Fruit fly (Drosophila melanogaster) whole organism, embryonic: ENCODE results near the gene uncNacbeta.

Experiments used
- Abd-B ChIP-seq: fragments of 200-800 bp; sonication (Bioruptor generic); optimal IDR thresholded peaks from 2 replicates; lab custom pipeline; 2018; ENCODE audit warnings: missing biosample characterization, mild to moderate bottlenecking, missing genetic modification characterization, moderate library complexity
- BtbVII ChIP-seq: fragments of 200-800 bp; sonication (Bioruptor generic); optimal IDR thresholded peaks from 3 replicates; lab custom pipeline; 2017; ENCODE audit warnings: missing biosample characterization, mild to moderate bottlenecking, missing genetic modification characterization
- CG10209 ChIP-seq: fragments of 200-800 bp; sonication (Bioruptor generic); optimal IDR thresholded peaks from 3 replicates; lab custom pipeline; 2017; ENCODE audit warnings: missing biosample characterization, mild to moderate bottlenecking, missing genetic modification characterization, missing genetic modification reagents
- CG10979 ChIP-seq: fragments of 200-800 bp; sonication (Bioruptor generic); optimal IDR thresholded peaks from 2 replicates; lab custom pipeline; 2018; ENCODE audit warnings: missing biosample characterization, mild to moderate bottlenecking, missing genetic modification characterization, moderate library complexity
- CG11560 ChIP-seq: fragments of 200-800 bp; sonication (Bioruptor generic); IDR thresholded peaks from 3 replicates; pipeline ENCODE4 v1.3.6; 2022; ENCODE audit warnings: missing biosample characterization, missing genetic modification characterization
- CG12236 ChIP-seq: fragments of 200-800 bp; sonication (Bioruptor generic); optimal IDR thresholded peaks from 2 replicates; lab custom pipeline; 2016; ENCODE audit warnings: missing biosample characterization, missing genetic modification characterization
- CG14860 ChIP-seq: fragments of 200-800 bp; sonication (Bioruptor generic); IDR thresholded peaks from 3 replicates; pipeline ENCODE4 v1.3.6; 2022; ENCODE audit warnings: missing biosample characterization, missing genetic modification characterization; ENCODE audit not compliant: partially characterized antibody
- CG17186 ChIP-seq: fragments of 200-800 bp; sonication (Bioruptor generic); optimal IDR thresholded peaks from 3 replicates; lab custom pipeline; 2017; ENCODE audit warnings: missing biosample characterization, missing genetic modification reagents, missing genetic modification characterization
- CG1832 ChIP-seq: fragments of 200-800 bp; sonication (Bioruptor generic); optimal IDR thresholded peaks from 2 replicates; lab custom pipeline; 2017; ENCODE audit warnings: missing biosample characterization, mild to moderate bottlenecking, missing genetic modification characterization, inconsistent platforms
- CG18476 ChIP-seq: fragments of 200-800 bp; sonication (Bioruptor generic); optimal IDR thresholded peaks from 2 replicates; lab custom pipeline; 2016; ENCODE audit warnings: missing biosample characterization, mild to moderate bottlenecking, missing genetic modification characterization
- CG18599 ChIP-seq: fragments of 200-800 bp; sonication (Bioruptor generic); optimal IDR thresholded peaks from 3 replicates; lab custom pipeline; 2017; ENCODE audit warnings: missing biosample characterization, missing genetic modification characterization, mild to moderate bottlenecking, moderate library complexity, missing genetic modification reagents
- CG18619 ChIP-seq: fragments of 200-800 bp; sonication (Bioruptor generic); optimal IDR thresholded peaks from 3 replicates; lab custom pipeline; 2017; ENCODE audit warnings: missing biosample characterization, mild to moderate bottlenecking, missing genetic modification characterization
- CG31388 ChIP-seq: fragments of 200-800 bp; sonication (Bioruptor generic); optimal IDR thresholded peaks from 2 replicates; lab custom pipeline; 2016; ENCODE audit warnings: missing biosample characterization, missing genetic modification characterization
- CG31441 ChIP-seq: fragments of 200-800 bp; sonication (Bioruptor generic); IDR thresholded peaks from 2 replicates; pipeline ENCODE4 v1.3.6; 2022; ENCODE audit warnings: missing biosample characterization, missing genetic modification characterization
- CG33557 ChIP-seq: fragments of 200-800 bp; sonication (Bioruptor generic); optimal IDR thresholded peaks from 2 replicates; lab custom pipeline; 2019; ENCODE audit warnings: missing biosample characterization, mild to moderate bottlenecking, missing genetic modification characterization, moderate library complexity
- CG4730 ChIP-seq: fragments of 200-800 bp; sonication (Bioruptor generic); IDR thresholded peaks from 2 replicates; pipeline ENCODE4 v1.3.6; 2022; ENCODE audit warnings: missing biosample characterization, missing genetic modification characterization
- CG6272 ChIP-seq: fragments of 200-800 bp; sonication (Bioruptor generic); IDR thresholded peaks from 2 replicates; pipeline ENCODE4 v1.3.6; 2022; ENCODE audit warnings: missing biosample characterization, missing genetic modification characterization
- CG6791 ChIP-seq: fragments of 200-800 bp; sonication (Bioruptor generic); IDR thresholded peaks from 3 replicates; pipeline ENCODE4 v1.3.6; 2022; ENCODE audit warnings: missing biosample characterization, missing genetic modification characterization; ENCODE audit not compliant: partially characterized antibody
- CG7928 ChIP-seq: fragments of 200-800 bp; sonication (Bioruptor generic); optimal IDR thresholded peaks from 2 replicates; lab custom pipeline; 2017; ENCODE audit warnings: missing biosample characterization, mild to moderate bottlenecking, missing genetic modification characterization
- CG8281 ChIP-seq: fragments of 200-800 bp; sonication (Bioruptor generic); optimal IDR thresholded peaks from 2 replicates; lab custom pipeline; 2018; ENCODE audit warnings: missing biosample characterization, mild to moderate bottlenecking, missing genetic modification characterization, moderate library complexity
- CG9437 ChIP-seq: fragments of 200-800 bp; sonication (Bioruptor generic); optimal IDR thresholded peaks from 2 replicates; lab custom pipeline; 2018; ENCODE audit warnings: missing biosample characterization, mild to moderate bottlenecking, missing genetic modification characterization
- CHES-1-like ChIP-seq: fragments of 200-800 bp; sonication (Bioruptor generic); optimal IDR thresholded peaks from 2 replicates; lab custom pipeline; 2016; ENCODE audit warnings: missing biosample characterization, missing genetic modification characterization
- Dref ChIP-seq: fragments of 200-800 bp; sonication (Bioruptor generic); IDR thresholded peaks from 2 replicates; pipeline ENCODE4 v1.3.6; 2022; ENCODE audit warnings: missing biosample characterization, missing genetic modification characterization
- Lhr ChIP-seq: fragments of 200-800 bp; sonication (Bioruptor generic); optimal IDR thresholded peaks from 3 replicates; lab custom pipeline; 2017; ENCODE audit warnings: mild to moderate bottlenecking, missing biosample characterization, missing genetic modification reagents, missing genetic modification characterization
- Lim3 ChIP-seq: fragments of 200-800 bp; sonication (Bioruptor generic); IDR thresholded peaks from 2 replicates; pipeline ENCODE4 v1.3.6; 2022; ENCODE audit warnings: missing biosample characterization, missing genetic modification characterization
- Myb ChIP-seq: fragments of 200-800 bp; sonication (Bioruptor generic); optimal IDR thresholded peaks from 2 replicates; lab custom pipeline; 2016; ENCODE audit warnings: missing biosample characterization, missing genetic modification characterization
- Rfx ChIP-seq: fragments of 200-800 bp; sonication (Bioruptor generic); IDR thresholded peaks from 2 replicates; pipeline ENCODE4 v1.3.6; 2022; ENCODE audit warnings: missing biosample characterization, missing genetic modification characterization
- Six4 ChIP-seq: fragments of 200-800 bp; sonication (Bioruptor generic); optimal IDR thresholded peaks from 2 replicates; lab custom pipeline; 2016; ENCODE audit warnings: missing biosample characterization, missing genetic modification characterization
- Spps ChIP-seq: fragments of 200-800 bp; sonication (Bioruptor generic); optimal IDR thresholded peaks from 2 replicates; lab custom pipeline; 2018; ENCODE audit warnings: missing biosample characterization, mild to moderate bottlenecking, missing genetic modification characterization
- Taf1 ChIP-seq: fragments of 200-800 bp; sonication (Bioruptor generic); IDR thresholded peaks from 2 replicates; pipeline ENCODE4 v1.3.6; 2022; ENCODE audit warnings: missing biosample characterization, missing genetic modification characterization
- cwo ChIP-seq: fragments of 200-800 bp; sonication (Bioruptor generic); optimal IDR thresholded peaks from 3 replicates; lab custom pipeline; 2017; ENCODE audit warnings: missing biosample characterization, missing genetic modification characterization, mild to moderate bottlenecking, moderate library complexity, missing genetic modification reagents
- dan ChIP-seq: fragments of 200-800 bp; sonication (Bioruptor generic); IDR thresholded peaks from 2 replicates; pipeline ENCODE4 v1.3.6; 2022; ENCODE audit warnings: missing biosample characterization, missing genetic modification characterization
- dimm ChIP-seq: fragments of 200-800 bp; sonication (Bioruptor generic); IDR thresholded peaks from 2 replicates; pipeline ENCODE4 v1.3.6; 2022; ENCODE audit warnings: missing biosample characterization, missing genetic modification characterization
- eyg ChIP-seq: fragments of 200-800 bp; sonication (Bioruptor generic); optimal IDR thresholded peaks from 3 replicates; lab custom pipeline; 2016; ENCODE audit warnings: missing biosample characterization, missing genetic modification characterization
- fd102C ChIP-seq: fragments of 200-800 bp; sonication (Bioruptor generic); optimal IDR thresholded peaks from 2 replicates; lab custom pipeline; 2018; ENCODE audit warnings: missing biosample characterization, mild to moderate bottlenecking, missing genetic modification characterization, moderate library complexity
- gfzf ChIP-seq: fragments of 200-800 bp; sonication (Bioruptor generic); optimal IDR thresholded peaks from 2 replicates; lab custom pipeline; 2016; ENCODE audit warnings: missing biosample characterization, mild to moderate bottlenecking, missing genetic modification characterization, moderate library complexity
- grau ChIP-seq: fragments of 200-800 bp; optimal IDR thresholded peaks from 3 replicates; lab custom pipeline; 2019; ENCODE audit warnings: missing biosample characterization, mild to moderate bottlenecking, missing genetic modification characterization, moderate library complexity
- insv ChIP-seq, 2 experiments: fragments of 200-800 bp; sonication (Bioruptor generic); optimal IDR thresholded peaks; 3 replicates each; lab custom pipeline; 2016 to 2018; ENCODE audit warnings: missing biosample characterization in 2 of 2, missing genetic modification characterization in 2 of 2
- kay ChIP-seq: fragments of 200-800 bp; sonication (Bioruptor generic); optimal IDR thresholded peaks from 2 replicates; lab custom pipeline; 2016; ENCODE audit warnings: missing biosample characterization, missing genetic modification characterization
- knrl ChIP-seq: fragments of 200-800 bp; sonication (Bioruptor generic); IDR thresholded peaks from 3 replicates; pipeline ENCODE4 v1.3.6; 2022; ENCODE audit warnings: missing biosample characterization, missing genetic modification characterization; ENCODE audit not compliant: partially characterized antibody
- mam ChIP-seq: fragments of 200-800 bp; sonication (Bioruptor generic); optimal IDR thresholded peaks from 3 replicates; lab custom pipeline; 2016; ENCODE audit warnings: missing biosample characterization, missing genetic modification characterization
- oc ChIP-seq: fragments of 200-800 bp; sonication (Bioruptor generic); optimal IDR thresholded peaks from 2 replicates; lab custom pipeline; 2018; ENCODE audit warnings: missing biosample characterization, mild to moderate bottlenecking, missing genetic modification characterization, moderate library complexity
- org-1 ChIP-seq: fragments of 200-800 bp; sonication (Bioruptor generic); optimal IDR thresholded peaks from 2 replicates; lab custom pipeline; 2017; ENCODE audit warnings: missing biosample characterization, missing genetic modification characterization
- pfk ChIP-seq: fragments of 200-800 bp; sonication (Bioruptor generic); optimal IDR thresholded peaks from 2 replicates; lab custom pipeline; 2018; ENCODE audit warnings: missing biosample characterization, mild to moderate bottlenecking, missing genetic modification characterization, moderate library complexity
- psq ChIP-seq: fragments of 200-800 bp; sonication (Bioruptor generic); optimal IDR thresholded peaks from 2 replicates; lab custom pipeline; 2017; ENCODE audit warnings: missing biosample characterization, missing genetic modification characterization
- ranshi ChIP-seq: fragments of 200-800 bp; sonication (Bioruptor generic); IDR thresholded peaks from 2 replicates; pipeline ENCODE4 v1.3.6; 2022; ENCODE audit warnings: missing biosample characterization, missing genetic modification characterization
- tgo ChIP-seq: fragments of 200-800 bp; sonication (Bioruptor generic); IDR thresholded peaks from 3 replicates; pipeline ENCODE4 v1.3.6; 2022; ENCODE audit warnings: missing biosample characterization, missing genetic modification characterization
- tna ChIP-seq: fragments of 200-800 bp; sonication (Bioruptor generic); IDR thresholded peaks from 2 replicates; pipeline ENCODE4 v1.3.6; 2022; ENCODE audit warnings: missing biosample characterization, missing genetic modification characterization; ENCODE audit not compliant: partially characterized antibody
- zen2 ChIP-seq: fragments of 200-800 bp; sonication (Bioruptor generic); IDR thresholded peaks from 3 replicates; pipeline ENCODE4 v1.3.6; 2022; ENCODE audit warnings: missing biosample characterization, missing genetic modification characterization; ENCODE audit not compliant: partially characterized antibody

Gene uncNacbeta

DNA sequence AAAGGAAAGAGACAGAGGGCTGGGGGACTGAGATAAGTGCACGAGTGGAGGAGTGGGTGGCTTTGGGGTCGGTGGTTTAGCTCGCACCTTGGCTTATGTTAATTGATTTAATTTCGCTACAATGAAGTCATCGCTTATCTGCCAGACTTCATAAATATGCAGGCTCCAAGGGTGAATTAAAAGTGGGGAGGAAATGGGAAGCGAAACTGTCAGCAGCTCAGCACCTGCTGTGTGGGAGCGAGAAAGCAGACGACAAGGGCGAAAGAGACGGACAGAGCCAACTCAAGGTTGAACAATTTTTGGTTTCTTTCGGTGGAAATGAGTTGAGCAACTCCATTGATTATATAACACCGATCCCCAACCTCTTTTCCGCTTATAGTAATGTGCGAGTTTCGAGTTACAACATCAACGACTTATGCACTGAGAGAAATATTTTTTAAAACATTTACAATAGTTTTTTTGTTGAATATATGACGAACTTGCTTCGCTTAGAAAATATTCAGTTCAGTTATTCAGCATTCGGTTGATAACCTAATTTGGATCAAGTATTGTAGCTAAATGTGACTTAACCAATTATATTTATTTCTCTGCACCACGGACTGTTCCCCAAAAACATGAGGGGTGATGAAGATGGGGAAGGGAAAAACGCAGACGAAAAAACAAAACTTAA lies 43.2 kb downstream of the uncNacbeta start (continued):
- TF ChIP-seq oc (tag; lab: Kevin White, UChicago) (peak; percentile 89), CG18599 (peak; percentile 77), Abd-B (GFP tag; lab: Kevin White, UChicago) (peak; percentile 88), zen2 (GFP tag; lab: Robert Waterston, UW) (no peak), fd102C (GFP tag; lab: Kevin White, UChicago) (peak; percentile 32), Taf1 (GFP tag; lab: Robert Waterston, UW) (no peak), knrl (GFP tag; lab: Robert Waterston, UW) (no peak), CG4730 (peak; percentile 77), Myb (GFP tag; lab: Kevin White, UChicago) (peak; percentile 63), CG1832 (peak; percentile 51), dan (GFP tag; lab: Robert Waterston, UW) (0 out of 2 replicates have a peak, but pooled peaks have one; percentile 11), CG12236 (GFP tag; lab: Kevin White, UChicago) (peak; percentile 84), kay (GFP tag; lab: Kevin White, UChicago) (peak; percentile 70), tgo (GFP tag; lab: Robert Waterston, UW) (peak; percentile 85), CG18476 (GFP tag; lab: Kevin White, UChicago) (peak; percentile 87), CG6791 (GFP tag; lab: Robert Waterston, UW) (no peak), CG10209 (GFP tag; lab: Kevin White, UChicago) (peak; percentile 87), BtbVII (GFP tag; lab: Kevin White, UChicago) (peak; percentile 54), CG6272 (GFP tag; lab: Robert Waterston, UW) (peak; percentile 61; the same call in 1 of the 2 replicates), Lhr (peak; percentile 70), gfzf (no peak), psq (peak; percentile 30), Rfx (peak; percentile 71), insv (GFP tag; optimal IDR thresholded peaks at IDR 0.05; lab: Kevin White, UChicago) (peak in 1 of 2 experiments; percentile 9), CG9437 (GFP tag; lab: Kevin White, UChicago) (peak; percentile 66), CHES-1-like (GFP tag; lab: Kevin White, UChicago) (peak; percentile 67), CG33557 (GFP tag; lab: Kevin White, UChicago) (peak; percentile 84), Spps (tag; lab: Kevin White, UChicago) (peak; percentile 67), CG14860 (no peak), mam (GFP tag; lab: Kevin White, UChicago) (peak; percentile 70), CG8281 (tag; lab: Kevin White, UChicago) (peak; percentile 37), dimm (GFP tag; lab: Robert Waterston, UW) (0 out of 2 replicates have a peak, but pooled peaks have one; percentile 34), Lim3 (GFP tag; lab: Robert Waterston, UW) (peak; percentile 65; the same call in 1 of the 2 replicates), Six4 (GFP tag; lab: Kevin White, UChicago) (peak; percentile 87), tna (GFP tag; lab: Robert Waterston, UW) (no peak), CG31388 (peak; percentile 49), CG7928 (GFP tag; lab: Kevin White, UChicago) (no peak), CG11560 (tag; lab: Robert Waterston, UW) (no peak), CG17186 (no peak), CG10979 (tag; lab: Kevin White, UChicago) (peak; percentile 92), org-1 (GFP tag; lab: Kevin White, UChicago) (peak; percentile 82), eyg (GFP tag; lab: Kevin White, UChicago) (peak; percentile 63), ranshi (GFP tag; lab: Robert Waterston, UW) (peak; percentile 87), pfk (no peak), cwo (peak; percentile 39), Dref (GFP tag; lab: Robert Waterston, UW) (no peak), CG31441 (GFP tag; lab: Robert Waterston, UW) (peak; percentile 84), CG18619 (peak; percentile 72), grau (tag; lab: Kevin White, UChicago) (peak; percentile 88)
